Worm (Caenorhabditis elegans): ENCODE measurements around the gene ZK593.3.

ce11 chrIV:10889820-10890462 lies 25.5 kb upstream of the ZK593.3 start, which contains the start of gene F13E9.15:
- TF ChIP-seq B0310.2 (tag; optimal IDR thresholded peaks at IDR 0.05) (no peak), ets-7 (tag; optimal IDR thresholded peaks at IDR 0.05) (no peak), ama-1 (optimal IDR thresholded peaks at IDR 0.05) (no peak), tra-4 (tag; optimal IDR thresholded peaks at IDR 0.05) (no peak), F13C5.2 (tag; optimal IDR thresholded peaks at IDR 0.05) (no peak)
